Fruit fly (Drosophila melanogaster) whole organism, embryonic: ENCODE measurements around the gene CG7506.

Experiments used
- Abd-B ChIP-seq: fragments of 200-800 bp; sonication (Bioruptor generic); optimal IDR thresholded peaks from 2 replicates; lab custom pipeline; 2018; ENCODE audit warnings: missing biosample characterization, mild to moderate bottlenecking, missing genetic modification characterization, moderate library complexity
- Aef1 ChIP-seq: fragments of 200-800 bp; sonication (Bioruptor generic); IDR thresholded peaks from 3 replicates; pipeline ENCODE4 v1.3.6; 2022; ENCODE audit warnings: missing biosample characterization, missing genetic modification characterization
- CG1024 ChIP-seq: fragments of 200-800 bp; sonication (Bioruptor generic); IDR thresholded peaks from 2 replicates; pipeline ENCODE4 v1.3.6; 2022; ENCODE audit warnings: missing biosample characterization, missing genetic modification characterization
- CG10366 ChIP-seq: fragments of 200-800 bp; sonication (Bioruptor generic); IDR thresholded peaks from 2 replicates; pipeline ENCODE4 v1.3.6; 2022; ENCODE audit warnings: missing biosample characterization, missing genetic modification characterization
- CG12104 ChIP-seq: fragments of 200-800 bp; sonication (Bioruptor generic); optimal IDR thresholded peaks from 3 replicates; lab custom pipeline; 2016; ENCODE audit warnings: missing biosample characterization, missing genetic modification characterization
- CG13424 ChIP-seq: fragments of 200-800 bp; sonication (Bioruptor generic); optimal IDR thresholded peaks from 2 replicates; lab custom pipeline; 2019; ENCODE audit warnings: missing biosample characterization, mild to moderate bottlenecking, missing genetic modification characterization, moderate library complexity
- CG15514 ChIP-seq: fragments of 200-800 bp; sonication (Bioruptor generic); optimal IDR thresholded peaks from 3 replicates; lab custom pipeline; 2017; ENCODE audit warnings: missing biosample characterization, missing genetic modification characterization, mild to moderate bottlenecking, moderate library complexity, missing genetic modification reagents
- CG3847 ChIP-seq: fragments of 200-800 bp; sonication (Bioruptor generic); IDR thresholded peaks from 2 replicates; pipeline ENCODE4 v1.3.6; 2022; ENCODE audit warnings: missing biosample characterization, missing genetic modification characterization
- CG7357 ChIP-seq: fragments of 200-800 bp; sonication (Bioruptor generic); IDR thresholded peaks from 3 replicates; pipeline ENCODE4 v1.3.6; 2022; ENCODE audit warnings: missing biosample characterization, missing genetic modification characterization
- CG7786 ChIP-seq: fragments of 200-800 bp; sonication (Bioruptor generic); optimal IDR thresholded peaks from 2 replicates; lab custom pipeline; 2016; ENCODE audit warnings: missing biosample characterization, missing genetic modification characterization
- CG7963 ChIP-seq: fragments of 200-800 bp; sonication (Bioruptor generic); IDR thresholded peaks from 3 replicates; pipeline ENCODE4 v1.3.6; 2022; ENCODE audit warnings: missing biosample characterization, missing genetic modification characterization; ENCODE audit not compliant: partially characterized antibody
- CG7987 ChIP-seq: fragments of 200-800 bp; sonication (Bioruptor generic); optimal IDR thresholded peaks from 2 replicates; lab custom pipeline; 2018; ENCODE audit warnings: missing biosample characterization, mild to moderate bottlenecking, missing genetic modification characterization, moderate library complexity
- CG8089 ChIP-seq: fragments of 200-800 bp; sonication (Bioruptor generic); optimal IDR thresholded peaks from 3 replicates; lab custom pipeline; 2016; ENCODE audit warnings: missing biosample characterization, missing genetic modification characterization
- CG9437 ChIP-seq: fragments of 200-800 bp; sonication (Bioruptor generic); optimal IDR thresholded peaks from 2 replicates; lab custom pipeline; 2018; ENCODE audit warnings: missing biosample characterization, mild to moderate bottlenecking, missing genetic modification characterization
- CG9727 ChIP-seq: fragments of 200-800 bp; sonication (Bioruptor generic); optimal IDR thresholded peaks from 3 replicates; lab custom pipeline; 2017; ENCODE audit warnings: missing biosample characterization, mild to moderate bottlenecking, missing genetic modification characterization
- CG9932 ChIP-seq: fragments of 200-800 bp; sonication (Bioruptor generic); IDR thresholded peaks from 2 replicates; pipeline ENCODE4 v1.3.6; 2022; ENCODE audit warnings: missing biosample characterization, missing genetic modification characterization
- E2f1 ChIP-seq: fragments of 200-800 bp; sonication (Bioruptor generic); IDR thresholded peaks from 2 replicates; pipeline ENCODE4 v1.3.6; 2022; ENCODE audit warnings: missing biosample characterization, missing genetic modification characterization
- H2.0 ChIP-seq: fragments of 200-800 bp; sonication (Bioruptor generic); IDR thresholded peaks from 2 replicates; pipeline ENCODE4 v1.3.6; 2022; ENCODE audit warnings: missing biosample characterization, missing genetic modification characterization
- HLH54F ChIP-seq: fragments of 200-800 bp; sonication (Bioruptor generic); optimal IDR thresholded peaks from 3 replicates; lab custom pipeline; 2016; ENCODE audit warnings: missing biosample characterization, missing genetic modification characterization
- Hr3 ChIP-seq: fragments of 200-800 bp; sonication (Bioruptor generic); optimal IDR thresholded peaks from 3 replicates; lab custom pipeline; 2016; ENCODE audit warnings: missing biosample characterization, missing genetic modification characterization
- Hr39 ChIP-seq: fragments of >200 bp; optimal IDR thresholded peaks from 2 replicates; lab custom pipeline; 2017
- Hr51 ChIP-seq, 2 experiments: fragments of 200-800 bp; sonication (Bioruptor generic); optimal IDR thresholded peaks; 2 replicates in 1 of 2; 3 replicates in 1 of 2; lab custom pipeline; 2016 to 2018; ENCODE audit warnings: missing biosample characterization in 2 of 2, missing genetic modification characterization in 2 of 2, mild to moderate bottlenecking in 1 of 2, moderate library complexity in 1 of 2
- Meics ChIP-seq: fragments of 200-800 bp; sonication (Bioruptor generic); optimal IDR thresholded peaks from 2 replicates; lab custom pipeline; 2017; ENCODE audit warnings: missing biosample characterization, mild to moderate bottlenecking, missing genetic modification characterization
- Ptx1 ChIP-seq: fragments of 200-800 bp; sonication (Bioruptor generic); IDR thresholded peaks from 2 replicates; pipeline ENCODE4 v1.3.6; 2022; ENCODE audit warnings: missing biosample characterization, missing genetic modification characterization
- Rfx ChIP-seq: fragments of 200-800 bp; sonication (Bioruptor generic); IDR thresholded peaks from 2 replicates; pipeline ENCODE4 v1.3.6; 2022; ENCODE audit warnings: missing biosample characterization, missing genetic modification characterization
- Six4 ChIP-seq: fragments of 200-800 bp; sonication (Bioruptor generic); optimal IDR thresholded peaks from 2 replicates; lab custom pipeline; 2016; ENCODE audit warnings: missing biosample characterization, missing genetic modification characterization
- Sox102F ChIP-seq: fragments of 200-800 bp; sonication (Bioruptor generic); optimal IDR thresholded peaks from 2 replicates; lab custom pipeline; 2018; ENCODE audit warnings: missing biosample characterization, mild to moderate bottlenecking, missing genetic modification characterization, moderate library complexity
- al ChIP-seq: fragments of 200-800 bp; sonication (Bioruptor generic); IDR thresholded peaks from 2 replicates; pipeline ENCODE4 v1.3.6; 2022; ENCODE audit warnings: missing biosample characterization, missing genetic modification characterization
- bsh ChIP-seq, 2 experiments: fragments of 200-800 bp; sonication (Bioruptor generic); optimal IDR thresholded peaks; 2 replicates each; lab custom pipeline; 2017 to 2018; ENCODE audit warnings: mild to moderate bottlenecking in 2 of 2, missing biosample characterization in 2 of 2, missing genetic modification characterization in 2 of 2, moderate library complexity in 1 of 2
- chif ChIP-seq, 2 experiments: fragments of 200-800 bp; sonication (Bioruptor generic); optimal IDR thresholded peaks; 3 replicates each; lab custom pipeline; 2016; ENCODE audit warnings: missing biosample characterization in 2 of 2, missing genetic modification characterization in 2 of 2
- cwo ChIP-seq: fragments of 200-800 bp; sonication (Bioruptor generic); optimal IDR thresholded peaks from 3 replicates; lab custom pipeline; 2017; ENCODE audit warnings: missing biosample characterization, missing genetic modification characterization, mild to moderate bottlenecking, moderate library complexity, missing genetic modification reagents
- danr ChIP-seq: fragments of 200-800 bp; sonication (Bioruptor generic); IDR thresholded peaks from 2 replicates; pipeline ENCODE4 v1.3.6; 2022; ENCODE audit warnings: missing biosample characterization, missing genetic modification characterization
- dpn ChIP-seq, 2 experiments: fragments of 200-800 bp; sonication (Bioruptor generic); optimal IDR thresholded peaks; 3 replicates each; lab custom pipeline; 2016; ENCODE audit warnings: missing biosample characterization in 2 of 2, missing genetic modification characterization in 2 of 2
- emc ChIP-seq: fragments of 200-800 bp; sonication (Bioruptor generic); optimal IDR thresholded peaks from 2 replicates; lab custom pipeline; 2016; ENCODE audit warnings: missing biosample characterization, missing genetic modification characterization
- gem ChIP-seq: fragments of 200-800 bp; sonication (Bioruptor generic); optimal IDR thresholded peaks from 2 replicates; lab custom pipeline; 2019; ENCODE audit warnings: missing biosample characterization, mild to moderate bottlenecking, missing genetic modification characterization, moderate library complexity
- grn ChIP-seq: fragments of 200-800 bp; sonication (Bioruptor generic); optimal IDR thresholded peaks from 3 replicates; lab custom pipeline; 2017; ENCODE audit warnings: missing biosample characterization, missing genetic modification characterization
- lola ChIP-seq, 3 experiments: fragments of >200 bp in 2 of 3; fragments of 200-800 bp in 1 of 3; sonication (Bioruptor generic) in 1 of 3; optimal IDR thresholded peaks; 2 replicates each; lab custom pipeline; 2017 to 2019; ENCODE audit warnings: missing biosample characterization in 3 of 3, missing genetic modification characterization in 3 of 3, mild to moderate bottlenecking in 1 of 3, moderate library complexity in 1 of 3
- nom ChIP-seq: fragments of 200-800 bp; sonication (Bioruptor generic); optimal IDR thresholded peaks from 2 replicates; lab custom pipeline; 2017; ENCODE audit warnings: missing biosample characterization, missing genetic modification characterization, mild to moderate bottlenecking, moderate library complexity, missing genetic modification reagents
- prd ChIP-seq, 3 experiments: fragments of >200 bp in 2 of 3; fragments of 200-800 bp in 1 of 3; sonication (Bioruptor generic) in 1 of 3; optimal IDR thresholded peaks in 2 of 3; IDR thresholded peaks in 1 of 3; 2 replicates in 2 of 3; 3 replicates in 1 of 3; pipeline versions ENCODE4 v1.3.6 to Lab custom; 2017 to 2022; ENCODE audit warnings: missing biosample characterization in 1 of 3, missing genetic modification characterization in 1 of 3
- psq ChIP-seq: fragments of 200-800 bp; sonication (Bioruptor generic); optimal IDR thresholded peaks from 2 replicates; lab custom pipeline; 2017; ENCODE audit warnings: missing biosample characterization, missing genetic modification characterization
- pzg ChIP-seq: fragments of 200-800 bp; sonication (Bioruptor generic); optimal IDR thresholded peaks from 3 replicates; lab custom pipeline; 2018; ENCODE audit warnings: missing biosample characterization, mild to moderate bottlenecking, missing genetic modification characterization, moderate library complexity
- ro ChIP-seq: fragments of 200-800 bp; sonication (Bioruptor generic); IDR thresholded peaks from 2 replicates; pipeline ENCODE4 v1.3.6; 2022; ENCODE audit warnings: missing biosample characterization, missing genetic modification characterization
- salm ChIP-seq: fragments of 200-800 bp; sonication (Bioruptor generic); optimal IDR thresholded peaks from 2 replicates; lab custom pipeline; 2018; ENCODE audit warnings: missing biosample characterization, mild to moderate bottlenecking, missing genetic modification characterization
- slbo ChIP-seq: fragments of 200-800 bp; sonication (Bioruptor generic); IDR thresholded peaks from 2 replicates; pipeline ENCODE4 v1.3.6; 2022; ENCODE audit warnings: missing biosample characterization, missing genetic modification characterization
- ssp ChIP-seq: fragments of 200-800 bp; sonication (Bioruptor generic); IDR thresholded peaks from 2 replicates; pipeline ENCODE4 v1.3.6; 2022; ENCODE audit warnings: missing biosample characterization, missing genetic modification characterization
- stwl ChIP-seq: fragments of 200-800 bp; sonication (Bioruptor generic); optimal IDR thresholded peaks from 3 replicates; lab custom pipeline; 2018; ENCODE audit warnings: missing biosample characterization, mild to moderate bottlenecking, missing genetic modification characterization, moderate library complexity
- tgo ChIP-seq: fragments of 200-800 bp; sonication (Bioruptor generic); IDR thresholded peaks from 3 replicates; pipeline ENCODE4 v1.3.6; 2022; ENCODE audit warnings: missing biosample characterization, missing genetic modification characterization
- tin ChIP-seq: fragments of 200-800 bp; sonication (Bioruptor generic); optimal IDR thresholded peaks from 3 replicates; lab custom pipeline; 2016; ENCODE audit warnings: missing biosample characterization, missing genetic modification characterization
- z ChIP-seq: fragments of 200-800 bp; sonication (Bioruptor generic); IDR thresholded peaks from 3 replicates; pipeline ENCODE4 v1.3.6; 2022; ENCODE audit warnings: missing biosample characterization, missing genetic modification characterization
- zf30C ChIP-seq: fragments of 200-800 bp; sonication (Bioruptor generic); optimal IDR thresholded peaks from 3 replicates; lab custom pipeline; 2018; ENCODE audit warnings: missing biosample characterization, mild to moderate bottlenecking, missing genetic modification characterization

The CG7506 gene

dm6 chr3L:7614226-7614625 lies 27.2 kb downstream of the CG7506 start (continued):
- TF ChIP-seq CG13424 (tag; lab: Kevin White, UChicago) = peak; percentile 56
- TF ChIP-seq bsh (GFP tag; optimal IDR thresholded peaks at IDR 0.05; lab: Kevin White, UChicago) = peak in 1 of 2 experiments; percentile 68
- no peak for TF ChIP-seq CG7963 (GFP tag; lab: Robert Waterston, UW)
- peak; percentile 41 for TF ChIP-seq CG9932 (GFP tag; lab: Robert Waterston, UW)
- TF ChIP-seq grn (GFP tag; lab: Kevin White, UChicago) = no peak
- peak; percentile 26 for TF ChIP-seq Hr3
- peak; percentile 13 for TF ChIP-seq HLH54F (GFP tag; lab: Kevin White, UChicago)
- peak; percentile 29 for TF ChIP-seq cwo (GFP tag; lab: Kevin White, UChicago)
- TF ChIP-seq E2f1 = peak; percentile 49
- TF ChIP-seq Meics (GFP tag; lab: Kevin White, UChicago) = peak; percentile 16
- peak; percentile 54; the same call in 1 of the 2 replicates for TF ChIP-seq H2.0 (GFP tag; lab: Robert Waterston, UW)
- TF ChIP-seq Ptx1 (GFP tag; lab: Robert Waterston, UW) = peak; percentile 59
- TF ChIP-seq Abd-B (GFP tag; lab: Kevin White, UChicago) = peak; percentile 37
- TF ChIP-seq Aef1 (GFP tag; lab: Robert Waterston, UW) = 0 out of 3 replicates have a peak, but pooled peaks have one; percentile 19
- peak; percentile 19 to 39 for TF ChIP-seq dpn (GFP tag; optimal IDR thresholded peaks at IDR 0.05; lab: Kevin White, UChicago)
- peak; percentile 54; the same call in 1 of the 2 replicates for TF ChIP-seq Rfx (GFP tag; lab: Robert Waterston, UW)
- TF ChIP-seq tgo (GFP tag; lab: Robert Waterston, UW) = peak; percentile 47; the same call in 1 of the 3 replicates
- TF ChIP-seq CG7987 (GFP tag; lab: Kevin White, UChicago) = no peak
- no peak for TF ChIP-seq CG1024 (GFP tag; lab: Robert Waterston, UW)
- peak; percentile 47 for TF ChIP-seq CG10366 (GFP tag; lab: Robert Waterston, UW)
- peak; percentile 54 for TF ChIP-seq tin (GFP tag; lab: Kevin White, UChicago)
- peak; percentile 58; the same call in 1 of the 2 replicates for TF ChIP-seq slbo (GFP tag; lab: Robert Waterston, UW)
- TF ChIP-seq emc (GFP tag; lab: Kevin White, UChicago) = no peak
- TF ChIP-seq CG9727 (GFP tag; lab: Kevin White, UChicago) = peak; percentile 32
- TF ChIP-seq nom (GFP tag; lab: Kevin White, UChicago) = peak; percentile 2
- TF ChIP-seq ssp (GFP tag; lab: Robert Waterston, UW) = peak; percentile 8; the same call in 1 of the 2 replicates
- peak; percentile 13 for TF ChIP-seq Six4
- peak; percentile 69 for TF ChIP-seq Sox102F (GFP tag; lab: Kevin White, UChicago)
- TF ChIP-seq stwl (tag; lab: Kevin White, UChicago) = no peak
- TF ChIP-seq ro (GFP tag; lab: Robert Waterston, UW) = no peak
- peak; percentile 16; the same call in 1 of the 3 replicates for TF ChIP-seq CG7357 (GFP tag; lab: Robert Waterston, UW)
- 0 out of 2 replicates have a peak, but pooled peaks have one; percentile 19 for TF ChIP-seq al (GFP tag; lab: Robert Waterston, UW)
- TF ChIP-seq prd (optimal IDR thresholded peaks at IDR 0.05; lab: Kevin White, UChicago) = no peak
- TF ChIP-seq prd (GFP tag; IDR thresholded peaks at IDR 0.05; lab: Robert Waterston, UW) = peak; percentile 65; the same call in 2 of the 3 replicates
- 0 out of 2 replicates have a peak, but pooled peaks have one; percentile 15 for TF ChIP-seq danr (GFP tag; lab: Robert Waterston, UW)
- TF ChIP-seq psq (GFP tag; lab: Kevin White, UChicago) = no peak
- TF ChIP-seq CG12104 (GFP tag; lab: Kevin White, UChicago) = no peak
- no peak for TF ChIP-seq salm (tag; lab: Kevin White, UChicago)
- TF ChIP-seq lola (GFP tag; optimal IDR thresholded peaks at IDR 0.05; lab: Kevin White, UChicago) = peak in 1 of 3 experiments; percentile 27
- no peak for TF ChIP-seq Hr39 (lab: Kevin White, UChicago)
- peak; percentile 6 for TF ChIP-seq CG15514 (GFP tag; lab: Kevin White, UChicago)
- no peak for TF ChIP-seq pzg
- peak; percentile 27 for TF ChIP-seq CG7786
- TF ChIP-seq z = no peak
- peak in 1 of 2 experiments; percentile 51 for TF ChIP-seq Hr51 (GFP tag; optimal IDR thresholded peaks at IDR 0.05; lab: Kevin White, UChicago)
- TF ChIP-seq chif (GFP tag; optimal IDR thresholded peaks at IDR 0.05; lab: Kevin White, UChicago) = peak; percentile 30 to 46
- peak; percentile 16 for TF ChIP-seq CG8089 (GFP tag; lab: Kevin White, UChicago)
- TF ChIP-seq zf30C (GFP tag; lab: Kevin White, UChicago) = peak; percentile 5
- peak; percentile 33; the same call in 1 of the 2 replicates for TF ChIP-seq CG3847
- TF ChIP-seq gem (tag; lab: Kevin White, UChicago) = peak; percentile 72
- TF ChIP-seq CG9437 = peak; percentile 22
